Worm (Caenorhabditis elegans) whole organism, young adult: ENCODE measurements around the gene fbxa-47.

Experiments
- F23B12.7 ChIP-seq: sonication (generic microtip); optimal IDR thresholded peaks from 2 replicates; lab custom pipeline; 2017; ENCODE audit warnings: missing genetic modification characterization, mild to moderate bottlenecking, missing compliant biosample characterization, antibody characterized with exemption, moderate library complexity; ENCODE audit not compliant: insufficient read depth
- Y53F4B.3 ChIP-seq: fragments of 200-800 bp; sonication (Bioruptor generic); IDR thresholded peaks from 2 replicates; pipeline ENCODE4 v1.3.6; 2022; ENCODE audit warnings: missing genetic modification reagents, missing genetic modification characterization, missing compliant biosample characterization
- aptf-2 ChIP-seq: fragments of 200-800 bp; sonication (Bioruptor generic); conservative IDR thresholded peaks from 2 replicates; pipeline ENCODE4 v1.3.6; 2022; ENCODE audit warnings: missing genetic modification reagents, missing genetic modification characterization, missing compliant biosample characterization
- hlh-26 ChIP-seq: fragments of 200-800 bp; sonication (Bioruptor generic); conservative IDR thresholded peaks from 2 replicates; pipeline ENCODE4 v1.3.6; 2022; ENCODE audit warnings: missing genetic modification reagents, missing genetic modification characterization, missing compliant biosample characterization
- hrde-1 ChIP-seq: sonication (generic microtip); optimal IDR thresholded peaks from 2 replicates; lab custom pipeline; 2016; ENCODE audit warnings: missing genetic modification characterization, mild to moderate bottlenecking, missing compliant biosample characterization, moderate library complexity, missing genotype, missing genetic modification reagents, borderline replicate concordance
- lin-54 ChIP-seq: fragments of 200-800 bp; sonication (Bioruptor generic); optimal IDR thresholded peaks from 2 replicates; lab custom pipeline; 2018; ENCODE audit warnings: mild to moderate bottlenecking, missing genetic modification characterization, missing compliant biosample characterization
- sptf-2 ChIP-seq: fragments of 200-800 bp; sonication (Bioruptor generic); optimal IDR thresholded peaks from 2 replicates; lab custom pipeline; 2018; ENCODE audit warnings: mild to moderate bottlenecking, missing genetic modification characterization, missing compliant biosample characterization

DNA sequence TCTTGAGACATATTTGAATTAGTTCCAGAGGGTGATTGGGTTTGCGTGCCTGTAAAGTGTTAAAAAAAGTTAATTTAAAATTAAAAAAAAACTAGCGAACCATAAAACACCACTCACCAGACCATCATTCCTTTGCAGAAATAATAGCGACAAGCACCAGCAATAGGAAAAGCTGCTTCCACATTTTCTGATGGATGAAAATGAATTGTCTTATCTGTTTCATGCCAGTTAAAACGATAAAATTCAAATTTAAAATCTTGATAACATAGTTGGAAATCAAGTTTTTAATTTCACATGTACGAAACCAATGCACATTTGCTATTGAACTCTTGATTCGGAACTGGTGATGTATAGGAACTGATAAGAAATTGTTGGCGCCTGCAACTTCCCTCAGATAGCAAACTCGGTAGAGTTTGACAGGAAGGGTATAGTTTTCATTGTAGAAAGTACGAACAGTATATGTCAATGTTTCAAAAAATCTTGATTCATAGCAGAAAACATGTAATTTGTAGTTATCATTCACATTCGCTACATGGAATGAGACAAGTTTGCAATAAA, 7.4 kb upstream of the fbxa-47 start, which contains the start of gene C39B5.10:
- TF ChIP-seq lin-54, result no peak
- TF ChIP-seq hrde-1 (tag; lab: Kevin White, UChicago), result no peak
- TF ChIP-seq Y53F4B.3 (GFP tag; lab: Robert Waterston, UW), result no peak
- no peak for TF ChIP-seq sptf-2
- no peak for TF ChIP-seq F23B12.7 (tag; lab: Kevin White, UChicago)
- TF ChIP-seq aptf-2 (GFP tag; lab: Robert Waterston, UW), result no peak
- no peak for TF ChIP-seq hlh-26 (GFP tag; lab: Robert Waterston, UW)
